Fruit fly (Drosophila melanogaster) Kc167 (cell line): ENCODE results near the gene fz2.

Source experiments
- Sin3A ChIP-seq: fragments of >200 bp; optimal IDR thresholded peaks from 2 replicates; lab custom pipeline; 2018; ENCODE audit warnings: missing external identifiers
- h ChIP-seq: fragments of >200 bp; optimal IDR thresholded peaks from 3 replicates; lab custom pipeline; 2018; ENCODE audit warnings: missing external identifiers

dm6 chr3L:19143940-19144571, 91.1 kb downstream of the fz2 start:
- TF ChIP-seq Sin3A (lab: Kevin White, UChicago) (no peak), h (lab: Kevin White, UChicago) (no peak)
